Fruit fly (Drosophila melanogaster): ENCODE measurements around the gene Ets65A.

- no peak for TF ChIP-seq Dfd (GFP tag; optimal IDR thresholded peaks at IDR 0.05)
- TF ChIP-seq usp (GFP tag; optimal IDR thresholded peaks at IDR 0.05) = no peak
Measured at dm6 chr3L:6104551-6104950, 7.1 kb downstream of the Ets65A start.
